Worm (Caenorhabditis elegans): ENCODE measurements around the gene riok-3.

Gene riok-3

ce11 chrIII:9764718-9765117, 40.1 kb downstream of the riok-3 start:
- TF ChIP-seq lsy-2 (tag; optimal IDR thresholded peaks at IDR 0.05) (no peak), nhr-11 (tag; optimal IDR thresholded peaks at IDR 0.05) (no peak), ztf-11 (tag; optimal IDR thresholded peaks at IDR 0.05) (no peak), sma-9 (GFP tag; optimal IDR thresholded peaks at IDR 0.05) (no peak), sma-9 (tag; optimal IDR thresholded peaks at IDR 0.05) (no peak), ztf-1 (GFP tag; conservative IDR thresholded peaks at IDR 0.05) (no peak), nhr-77 (tag; optimal IDR thresholded peaks at IDR 0.05) (no peak), gmeb-1 (tag; optimal IDR thresholded peaks at IDR 0.05) (no peak), nhr-237 (tag; optimal IDR thresholded peaks at IDR 0.05) (no peak), alr-1 (tag; optimal IDR thresholded peaks at IDR 0.05) (no peak), nhr-129 (tag; optimal IDR thresholded peaks at IDR 0.05) (no peak), nhr-12 (tag; optimal IDR thresholded peaks at IDR 0.05) (no peak), lin-11 (tag; optimal IDR thresholded peaks at IDR 0.05) (no peak), skn-1 (tag; optimal IDR thresholded peaks at IDR 0.05) (no peak), mab-5 (tag; optimal IDR thresholded peaks at IDR 0.05) (no peak), nhr-21 (tag; optimal IDR thresholded peaks at IDR 0.05) (no peak), lin-39 (tag; optimal IDR thresholded peaks at IDR 0.05) (no peak), fos-1 (tag; optimal IDR thresholded peaks at IDR 0.05) (no peak), nhr-25 (tag; optimal IDR thresholded peaks at IDR 0.05) (no peak), ZK546.5 (tag; optimal IDR thresholded peaks at IDR 0.05) (no peak)

ce11 chrIII:9762093-9762748, 42.6 kb downstream of the riok-3 start, which contains the start of gene gcc-2:
gcc-2 (minus strand) TSS chrIII:9762143.
- TF ChIP-seq nhr-23 (tag; optimal IDR thresholded peaks at IDR 0.05), result no peak
- no peak for TF ChIP-seq R02D3.7 (tag; optimal IDR thresholded peaks at IDR 0.05)
- TF ChIP-seq Y55F3AM.14 (GFP tag; optimal IDR thresholded peaks at IDR 0.05), result no peak
- no peak for TF ChIP-seq dmd-4 (tag; optimal IDR thresholded peaks at IDR 0.05)
- no peak for TF ChIP-seq unc-55 (GFP tag; optimal IDR thresholded peaks at IDR 0.05)
- no peak for TF ChIP-seq nhr-237 (tag; optimal IDR thresholded peaks at IDR 0.05)
- TF ChIP-seq ztf-11 (tag; optimal IDR thresholded peaks at IDR 0.05), result no peak
- TF ChIP-seq ZK546.5 (tag; optimal IDR thresholded peaks at IDR 0.05), result no peak
- TF ChIP-seq nhr-25 (tag; optimal IDR thresholded peaks at IDR 0.05), result no peak
- TF ChIP-seq peb-1 (tag; optimal IDR thresholded peaks at IDR 0.05), result no peak
- TF ChIP-seq ceh-16 (tag; optimal IDR thresholded peaks at IDR 0.05), result no peak

ce11 chrIII:9760184-9760583, 44.6 kb downstream of the riok-3 start:
- TF ChIP-seq mab-5 (tag; optimal IDR thresholded peaks at IDR 0.05) (no peak), mbf-1 (tag; optimal IDR thresholded peaks at IDR 0.05) (no peak), nhr-21 (tag; optimal IDR thresholded peaks at IDR 0.05) (no peak), sma-3 (GFP tag; optimal IDR thresholded peaks at IDR 0.05) (no peak), fos-1 (tag; optimal IDR thresholded peaks at IDR 0.05) (no peak), lin-13 (GFP tag; optimal IDR thresholded peaks at IDR 0.05) (no peak), ZK546.5 (tag; optimal IDR thresholded peaks at IDR 0.05) (no peak), C34F6.9 (tag; optimal IDR thresholded peaks at IDR 0.05) (no peak), Y55F3AM.14 (GFP tag; optimal IDR thresholded peaks at IDR 0.05) (no peak), mdl-1 (tag; optimal IDR thresholded peaks at IDR 0.05) (no peak), nhr-25 (tag; optimal IDR thresholded peaks at IDR 0.05) (no peak), dmd-4 (tag; optimal IDR thresholded peaks at IDR 0.05) (no peak)

ce11 chrIII:9758848-9759247, 46.0 kb downstream of the riok-3 start, which contains the start of gene rmd-1:
rmd-1 (plus strand) TSS chrIII:9759094.
- TF ChIP-seq nhr-10 (tag; optimal IDR thresholded peaks at IDR 0.05), result no peak
- TF ChIP-seq mbf-1 (tag; optimal IDR thresholded peaks at IDR 0.05), result no peak
- no peak for TF ChIP-seq peb-1 (tag; optimal IDR thresholded peaks at IDR 0.05)
- no peak for TF ChIP-seq egl-27 (tag; optimal IDR thresholded peaks at IDR 0.05)
- no peak for TF ChIP-seq C34F6.9 (tag; optimal IDR thresholded peaks at IDR 0.05)
- no peak for TF ChIP-seq sma-3 (GFP tag; optimal IDR thresholded peaks at IDR 0.05)
- no peak for TF ChIP-seq nhr-237 (tag; optimal IDR thresholded peaks at IDR 0.05)
- TF ChIP-seq ceh-82 (tag; optimal IDR thresholded peaks at IDR 0.05), result no peak

ce11 chrIII:9757414-9757813, 47.4 kb downstream of the riok-3 start, which contains the start of gene vps-53:
vps-53 (minus strand) TSS chrIII:9757514.
- TF ChIP-seq elt-1 (tag; optimal IDR thresholded peaks at IDR 0.05) (no peak), unc-55 (GFP tag; optimal IDR thresholded peaks at IDR 0.05) (no peak), lin-11 (tag; optimal IDR thresholded peaks at IDR 0.05) (no peak), lin-39 (tag; optimal IDR thresholded peaks at IDR 0.05) (no peak), nhr-12 (tag; optimal IDR thresholded peaks at IDR 0.05) (no peak), nhr-237 (tag; optimal IDR thresholded peaks at IDR 0.05) (no peak), ceh-16 (tag; optimal IDR thresholded peaks at IDR 0.05) (no peak), ztf-11 (tag; optimal IDR thresholded peaks at IDR 0.05) (no peak), sma-9 (GFP tag; optimal IDR thresholded peaks at IDR 0.05) (no peak), sma-9 (tag; optimal IDR thresholded peaks at IDR 0.05) (no peak), mdl-1 (tag; optimal IDR thresholded peaks at IDR 0.05) (no peak), nhr-23 (tag; optimal IDR thresholded peaks at IDR 0.05) (no peak), ztf-4 (tag; optimal IDR thresholded peaks at IDR 0.05) (no peak), ztf-1 (GFP tag; conservative IDR thresholded peaks at IDR 0.05) (no peak), unc-39 (tag; optimal IDR thresholded peaks at IDR 0.05) (no peak), sma-3 (GFP tag; optimal IDR thresholded peaks at IDR 0.05) (no peak), mab-5 (tag; optimal IDR thresholded peaks at IDR 0.05) (no peak), aly-2 (tag; optimal IDR thresholded peaks at IDR 0.05) (no peak), unc-62 (GFP tag; optimal IDR thresholded peaks at IDR 0.05) (no peak)

Measured in whole organism, L2 larva.